Worm (Caenorhabditis elegans): ENCODE data around the gene R07E5.19.

The R07E5.19 gene

ce11 chrIII:4456579-4456978, 38.7 kb upstream of the R07E5.19 start:
- TF ChIP-seq sup-37 (GFP tag; optimal IDR thresholded peaks at IDR 0.05): no peak
- TF ChIP-seq tlp-1 (tag; optimal IDR thresholded peaks at IDR 0.05): no peak
- no peak for TF ChIP-seq pag-3 (tag; optimal IDR thresholded peaks at IDR 0.05; ENCODE audit: borderline replicate concordance, insufficient read depth)
- TF ChIP-seq Y116A8C.19 (tag; optimal IDR thresholded peaks at IDR 0.05; ENCODE audit: borderline replicate concordance): no peak
- peak; percentile 24 to 41 for TF ChIP-seq efl-1 (optimal IDR thresholded peaks at IDR 0.05)
- TF ChIP-seq efl-1 (GFP tag; optimal IDR thresholded peaks at IDR 0.05 in 1 of 2): no peak
- no peak for TF ChIP-seq zip-4 (GFP tag; optimal IDR thresholded peaks at IDR 0.05)
- no peak for TF ChIP-seq sox-4 (tag; optimal IDR thresholded peaks at IDR 0.05)
- TF ChIP-seq nhr-237 (tag; optimal IDR thresholded peaks at IDR 0.05): no peak
- peak; percentile 96 for TF ChIP-seq nhr-85 (tag)
- no peak for TF ChIP-seq C34B4.2 (tag; optimal IDR thresholded peaks at IDR 0.05)
- TF ChIP-seq pax-3 (tag; optimal IDR thresholded peaks at IDR 0.05): peak; percentile 2
- TF ChIP-seq snu-23 (GFP tag; optimal IDR thresholded peaks at IDR 0.05): peak; percentile 28
- TF ChIP-seq elt-2 (tag; optimal IDR thresholded peaks at IDR 0.05): no peak
- TF ChIP-seq efl-3 (GFP tag; optimal IDR thresholded peaks at IDR 0.05): no peak
- TF ChIP-seq fkh-8 (tag; optimal IDR thresholded peaks at IDR 0.05): peak; percentile 44
- TF ChIP-seq rnt-1 (tag; optimal IDR thresholded peaks at IDR 0.05): no peak
- TF ChIP-seq dpl-1 (GFP tag; optimal IDR thresholded peaks at IDR 0.05): no peak
- no peak for TF ChIP-seq sptf-1 (tag; optimal IDR thresholded peaks at IDR 0.05)
- TF ChIP-seq ztf-11 (tag; optimal IDR thresholded peaks at IDR 0.05): no peak
- TF ChIP-seq lin-39 (tag; optimal IDR thresholded peaks at IDR 0.05): no peak
- TF ChIP-seq mdl-1 (tag; optimal IDR thresholded peaks at IDR 0.05): no peak
- no peak for TF ChIP-seq nhr-77 (tag; optimal IDR thresholded peaks at IDR 0.05)
- no peak for TF ChIP-seq elt-3 (tag; optimal IDR thresholded peaks at IDR 0.05)
- no peak for TF ChIP-seq jun-1 (tag; optimal IDR thresholded peaks at IDR 0.05)
- no peak for TF ChIP-seq ztf-4 (tag; optimal IDR thresholded peaks at IDR 0.05)
- no peak for TF ChIP-seq lin-15B (tag; optimal IDR thresholded peaks at IDR 0.05)
- no peak for TF ChIP-seq hlh-4 (tag; optimal IDR thresholded peaks at IDR 0.05)
- TF ChIP-seq unc-86 (tag; optimal IDR thresholded peaks at IDR 0.05): peak; percentile 23
- TF ChIP-seq fos-1 (tag; optimal IDR thresholded peaks at IDR 0.05): no peak
- no peak for TF ChIP-seq nhr-84 (tag; optimal IDR thresholded peaks at IDR 0.05)
- TF ChIP-seq tbx-2 (tag; optimal IDR thresholded peaks at IDR 0.05): peak; percentile 1
- peak; percentile 6 for TF ChIP-seq nhr-20 (tag; optimal IDR thresholded peaks at IDR 0.05)
- no peak for TF ChIP-seq hlh-17 (GFP tag; optimal IDR thresholded peaks at IDR 0.05; ENCODE audit: borderline replicate concordance)
- peak; percentile 57 for TF ChIP-seq swsn-7 (tag; optimal IDR thresholded peaks at IDR 0.05)
- TF ChIP-seq ets-5 (GFP tag; IDR thresholded peaks at IDR 0.05): no peak
- peak; percentile 2 for TF ChIP-seq blmp-1 (tag; optimal IDR thresholded peaks at IDR 0.05)
- peak; percentile 40 for TF ChIP-seq xbp-1 (tag; optimal IDR thresholded peaks at IDR 0.05)
- TF ChIP-seq nhr-71 (tag; optimal IDR thresholded peaks at IDR 0.05): peak; percentile 64
- TF ChIP-seq vab-15 (tag; optimal IDR thresholded peaks at IDR 0.05): no peak
- TF ChIP-seq fkh-10 (GFP tag; optimal IDR thresholded peaks at IDR 0.05): no peak
- no peak for TF ChIP-seq unc-98 (GFP tag; IDR thresholded peaks at IDR 0.05)
- no peak for TF ChIP-seq nhr-76 (tag; optimal IDR thresholded peaks at IDR 0.05)
- TF ChIP-seq nhr-28 (tag; optimal IDR thresholded peaks at IDR 0.05): no peak
- TF ChIP-seq nhr-19 (GFP tag; conservative IDR thresholded peaks at IDR 0.05): peak; percentile 23; the same call in 1 of the 2 replicates
- no peak for TF ChIP-seq hpl-2 (GFP tag; optimal IDR thresholded peaks at IDR 0.05)
- no peak for TF ChIP-seq egl-27 (tag; optimal IDR thresholded peaks at IDR 0.05)
- TF ChIP-seq nhr-47 (tag; optimal IDR thresholded peaks at IDR 0.05): peak; percentile 36
- no peak for TF ChIP-seq ceh-63 (GFP tag; optimal IDR thresholded peaks at IDR 0.05)
- TF ChIP-seq nhr-11 (tag; optimal IDR thresholded peaks at IDR 0.05): no peak
- peak; percentile 53 for TF ChIP-seq mep-1 (tag; optimal IDR thresholded peaks at IDR 0.05)
- TF ChIP-seq dsc-1 (tag; optimal IDR thresholded peaks at IDR 0.05): no peak
- peak; percentile 81 for TF ChIP-seq grh-1 (GFP tag; IDR thresholded peaks at IDR 0.05)
- TF ChIP-seq lin-13 (GFP tag; optimal IDR thresholded peaks at IDR 0.05): no peak
